Worm (Caenorhabditis elegans) whole organism, L1 larva: ENCODE measurements around the gene lido-14.

Experiments used
- ceh-63 ChIP-seq: fragments of 200-800 bp; sonication (Bioruptor generic); optimal IDR thresholded peaks from 2 replicates; lab custom pipeline; 2018; ENCODE audit warnings: mild to moderate bottlenecking, missing genetic modification characterization, missing compliant biosample characterization
- efl-3 ChIP-seq: fragments of 200-800 bp; sonication (Bioruptor generic); optimal IDR thresholded peaks from 2 replicates; lab custom pipeline; 2018; ENCODE audit warnings: mild to moderate bottlenecking, missing genetic modification characterization, missing compliant biosample characterization
- elt-3 ChIP-seq, 6 experiments: fragments of 150-350 bp in 1 of 6; sonication (generic microtip); optimal IDR thresholded peaks; 2 replicates each; lab custom pipeline; 2017 to 2018; ENCODE audit warnings: missing biosample characterization in 6 of 6, missing genetic modification characterization in 6 of 6, inconsistent platforms in 1 of 6
- nhr-76 ChIP-seq: sonication (generic microtip); optimal IDR thresholded peaks from 2 replicates; lab custom pipeline; 2017; ENCODE audit warnings: missing biosample characterization, missing genetic modification characterization
- unc-62 ChIP-seq: fragments of 150-350 bp; optimal IDR thresholded peaks from 2 replicates; lab custom pipeline; 2014; ENCODE audit warnings: missing biosample characterization, missing genetic modification reagents, missing genetic modification characterization
- zag-1 ChIP-seq: fragments of 150-350 bp; optimal IDR thresholded peaks from 2 replicates; lab custom pipeline; 2014; ENCODE audit warnings: missing biosample characterization, missing genetic modification characterization
- ztf-4 ChIP-seq: fragments of 150-350 bp; optimal IDR thresholded peaks from 2 replicates; lab custom pipeline; 2014; ENCODE audit warnings: missing biosample characterization, missing genetic modification characterization

- TF ChIP-seq elt-3 (tag; optimal IDR thresholded peaks at IDR 0.05; lab: Kevin White, UChicago) (no peak), ceh-63 (GFP tag; lab: Kevin White, UChicago) (no peak), zag-1 (tag; lab: Kevin White, UChicago) (no peak), ztf-4 (tag; lab: Kevin White, UChicago) (no peak), efl-3 (GFP tag; lab: Kevin White, UChicago) (no peak), nhr-76 (tag; lab: Kevin White, UChicago) (no peak), unc-62 (GFP tag; lab: Kevin White, UChicago) (no peak)
Observed at ce11 chrII:3344917-3345316, 14.0 kb upstream of the lido-14 start, which contains the start of gene bath-28.
